Fruit fly (Drosophila melanogaster): ENCODE results near the gene CG32987.

The CG32987 gene

dm6 chr2L:8825222-8825869 lies 38.3 kb upstream of the CG32987 start, which contains the start of gene SoxN (continued):
- TF ChIP-seq CG6791 (GFP tag; IDR thresholded peaks at IDR 0.05; ENCODE audit: partially characterized antibody) (peak; percentile 46; the same call in 1 of the 3 replicates), klu (GFP tag; IDR thresholded peaks at IDR 0.05) (no peak), pb (GFP tag; optimal IDR thresholded peaks at IDR 0.05) (peak; percentile 2), Ravus (GFP tag; IDR thresholded peaks at IDR 0.05) (no peak), grau (tag; optimal IDR thresholded peaks at IDR 0.05) (no peak), Oaz (GFP tag; IDR thresholded peaks at IDR 0.05) (no peak), Fer1 (GFP tag; optimal IDR thresholded peaks at IDR 0.05) (no peak), al (GFP tag; IDR thresholded peaks at IDR 0.05) (no peak), CG1529 (GFP tag; optimal IDR thresholded peaks at IDR 0.05) (no peak), CG10267 (tag; optimal IDR thresholded peaks at IDR 0.05) (no peak), zfh2 (GFP tag; optimal IDR thresholded peaks at IDR 0.05) (no peak), ssp (GFP tag; IDR thresholded peaks at IDR 0.05) (no peak), BEAF-32 (GFP tag; optimal IDR thresholded peaks at IDR 0.05) (no peak), nmo (GFP tag; optimal IDR thresholded peaks at IDR 0.05) (peak; percentile 63), CTCF (GFP tag; optimal IDR thresholded peaks at IDR 0.05) (no peak), dpn (GFP tag; optimal IDR thresholded peaks at IDR 0.05) (no peak), Doc2 (GFP tag; IDR thresholded peaks at IDR 0.05) (no peak), dysf (GFP tag; IDR thresholded peaks at IDR 0.05) (no peak), CG33557 (GFP tag; optimal IDR thresholded peaks at IDR 0.05) (no peak), zf30C (GFP tag; optimal IDR thresholded peaks at IDR 0.05) (no peak), CG10959 (GFP tag; IDR thresholded peaks at IDR 0.05) (no peak), dmrt11E (tag; optimal IDR thresholded peaks at IDR 0.05) (no peak), Atf3 (GFP tag; optimal IDR thresholded peaks at IDR 0.05) (no peak), emc (GFP tag; optimal IDR thresholded peaks at IDR 0.05) (no peak), sens-2 (GFP tag; IDR thresholded peaks at IDR 0.05) (peak; percentile 58; the same call in 1 of the 2 replicates), odd (GFP tag; optimal IDR thresholded peaks at IDR 0.05) (no peak), CG18262 (tag; optimal IDR thresholded peaks at IDR 0.05) (no peak), Chrac-16 (GFP tag; optimal IDR thresholded peaks at IDR 0.05) (no peak), dati (GFP tag; IDR thresholded peaks at IDR 0.05) (no peak), HLH3B (GFP tag; IDR thresholded peaks at IDR 0.05) (no peak), Adf1 (GFP tag; IDR thresholded peaks at IDR 0.05) (peak; percentile 92), CG17802 (tag; optimal IDR thresholded peaks at IDR 0.05) (no peak), p53 (GFP tag; optimal IDR thresholded peaks at IDR 0.05) (no peak), CG31365 (tag; optimal IDR thresholded peaks at IDR 0.05) (no peak), CG11085 (GFP tag; IDR thresholded peaks at IDR 0.05) (no peak; the same call in 1 of the 2 replicates), CG13424 (tag; optimal IDR thresholded peaks at IDR 0.05) (no peak), CG3407 (GFP tag; optimal IDR thresholded peaks at IDR 0.05) (peak; percentile 100), salm (tag; optimal IDR thresholded peaks at IDR 0.05) (no peak), wek (GFP tag; optimal IDR thresholded peaks at IDR 0.05) (no peak), CG10274 (GFP tag; optimal IDR thresholded peaks at IDR 0.05) (no peak), jumu (GFP tag; optimal IDR thresholded peaks at IDR 0.05) (no peak), CG11723 (GFP tag; optimal IDR thresholded peaks at IDR 0.05) (no peak), ci (GFP tag; IDR thresholded peaks at IDR 0.05) (no peak; the same call in 2 of the 3 replicates), CG8765 (GFP tag; IDR thresholded peaks at IDR 0.05) (no peak), CG7745 (tag; optimal IDR thresholded peaks at IDR 0.05) (no peak), CG12391 (tag; optimal IDR thresholded peaks at IDR 0.05) (no peak), CG30403 (GFP tag; optimal IDR thresholded peaks at IDR 0.05) (no peak), Fer2 (tag; optimal IDR thresholded peaks at IDR 0.05) (no peak), CG4404 (GFP tag; IDR thresholded peaks at IDR 0.05) (no peak), chif (GFP tag; optimal IDR thresholded peaks at IDR 0.05) (peak in 1 of 2 experiments; percentile 14), CG17612 (GFP tag; IDR thresholded peaks at IDR 0.05) (no peak), CG9797 (GFP tag; optimal IDR thresholded peaks at IDR 0.05) (no peak)

Measured in whole organism, embryonic.